Worm (Caenorhabditis elegans): ENCODE results near the gene parn-1.

- TF ChIP-seq unc-39 (tag; optimal IDR thresholded peaks at IDR 0.05) (no peak), fkh-10 (GFP tag; optimal IDR thresholded peaks at IDR 0.05) (no peak), elt-2 (tag; optimal IDR thresholded peaks at IDR 0.05) (no peak), elt-3 (tag; optimal IDR thresholded peaks at IDR 0.05) (no peak), R02D3.7 (tag; optimal IDR thresholded peaks at IDR 0.05) (no peak), ztf-4 (tag; optimal IDR thresholded peaks at IDR 0.05) (no peak), nfya-1 (tag; optimal IDR thresholded peaks at IDR 0.05; ENCODE audit: insufficient read depth) (no peak), nhr-237 (tag; optimal IDR thresholded peaks at IDR 0.05) (no peak), ceh-82 (tag; optimal IDR thresholded peaks at IDR 0.05) (no peak)
Measured at ce11 chrV:12736166-12736753, 41.2 kb upstream of the parn-1 start, which contains the start of gene cky-1.
